Fruit fly (Drosophila melanogaster): ENCODE measurements around the gene Nna1.

Nna1 gene

DNA sequence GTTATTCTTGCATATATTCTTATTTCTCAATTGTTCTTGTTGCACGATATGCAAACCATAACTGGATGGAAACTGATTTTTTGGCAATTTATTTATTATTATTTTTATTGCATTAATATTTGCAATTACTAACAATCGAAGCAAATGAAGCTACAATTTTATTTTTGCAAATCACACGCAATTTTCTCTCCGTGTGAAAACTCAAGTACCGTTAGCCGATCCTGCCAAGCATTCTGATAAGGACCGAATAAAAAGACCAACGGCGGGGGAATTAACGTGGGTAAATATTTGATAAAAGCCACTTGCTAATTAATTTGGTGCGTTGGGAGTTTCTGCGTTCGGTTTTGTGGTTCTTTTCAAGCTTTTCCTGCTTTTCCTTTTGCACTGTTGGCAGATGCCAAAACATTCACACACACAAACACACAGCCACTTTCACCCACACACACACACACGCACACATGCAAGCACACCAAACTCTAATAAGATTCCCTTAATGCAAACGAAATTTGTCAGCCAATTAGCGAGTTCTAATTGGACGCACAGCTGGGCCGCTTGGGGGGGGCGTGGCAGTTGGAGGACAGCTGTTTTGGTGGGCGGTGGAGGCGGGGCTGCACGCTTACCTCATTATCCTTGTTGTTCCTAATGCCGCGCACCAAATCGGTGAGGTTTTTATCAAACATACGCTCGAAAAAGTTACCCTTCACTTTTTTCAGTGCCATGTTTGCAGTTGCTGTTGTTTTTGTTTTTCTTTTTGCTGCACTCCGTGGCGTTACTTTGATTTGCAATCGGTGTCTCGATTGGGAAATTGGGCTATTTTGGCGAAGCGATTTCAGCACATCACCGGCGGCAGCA is 43.5 kb downstream of the Nna1 start:
- TF ChIP-seq rgr (GFP tag; optimal IDR thresholded peaks at IDR 0.05) (no peak), OdsH (GFP tag; optimal IDR thresholded peaks at IDR 0.05) (no peak), usp (GFP tag; optimal IDR thresholded peaks at IDR 0.05) (no peak)

DNA sequence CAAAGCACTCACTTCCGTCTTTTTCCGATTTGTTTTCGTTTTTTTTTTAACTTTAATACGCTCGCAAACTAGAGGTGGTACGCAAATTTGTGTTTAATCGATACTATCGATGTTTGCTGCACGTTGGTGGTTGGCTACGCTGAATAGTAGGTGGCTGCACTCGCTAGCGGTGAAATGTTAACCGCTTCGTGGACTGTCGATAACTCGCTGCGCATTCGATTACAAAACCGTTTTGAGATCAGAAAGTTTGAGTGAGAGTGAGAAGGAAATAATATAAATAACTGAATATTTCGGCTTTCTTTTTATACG is 44.0 kb downstream of the Nna1 start, which contains the start of gene g:
g (minus strand) TSS at position 105 of the 309 bp plus-strand sequence.
- peak; percentile 3 for TF ChIP-seq jim (GFP tag; optimal IDR thresholded peaks at IDR 0.05)
- TF ChIP-seq Abd-B (GFP tag; optimal IDR thresholded peaks at IDR 0.05), result no peak
- TF ChIP-seq foxo (GFP tag; optimal IDR thresholded peaks at IDR 0.05), result no peak
- no peak for TF ChIP-seq lola (GFP tag; optimal IDR thresholded peaks at IDR 0.05)
- no peak for TF ChIP-seq Hr78 (GFP tag; optimal IDR thresholded peaks at IDR 0.05)
- no peak for TF ChIP-seq psq (GFP tag; optimal IDR thresholded peaks at IDR 0.05)
- peak; percentile 6 for TF ChIP-seq Jra (GFP tag; optimal IDR thresholded peaks at IDR 0.05)
- TF ChIP-seq CG9705 (GFP tag; optimal IDR thresholded peaks at IDR 0.05), result no peak
- no peak for TF ChIP-seq CrebA (GFP tag; optimal IDR thresholded peaks at IDR 0.05; ENCODE audit: borderline replicate concordance)
- no peak for TF ChIP-seq usp (GFP tag; optimal IDR thresholded peaks at IDR 0.05)
- TF ChIP-seq Rel (GFP tag; optimal IDR thresholded peaks at IDR 0.05), result no peak
- no peak for TF ChIP-seq Rel (tag; optimal IDR thresholded peaks at IDR 0.05)
- TF ChIP-seq Dif (GFP tag; optimal IDR thresholded peaks at IDR 0.05; ENCODE audit: partially characterized antibody), result no peak
- no peak for TF ChIP-seq dmrt93B (GFP tag; optimal IDR thresholded peaks at IDR 0.05)
- no peak for TF ChIP-seq OdsH (GFP tag; optimal IDR thresholded peaks at IDR 0.05)
- peak; percentile 13 for TF ChIP-seq Hnf4 (GFP tag; optimal IDR thresholded peaks at IDR 0.05)
- no peak for TF ChIP-seq h (GFP tag; optimal IDR thresholded peaks at IDR 0.05)
- TF ChIP-seq Dfd (GFP tag; optimal IDR thresholded peaks at IDR 0.05), result no peak
- peak; percentile 59 for TF ChIP-seq Myc (optimal IDR thresholded peaks at IDR 0.05)
- no peak for TF ChIP-seq rgr (GFP tag; optimal IDR thresholded peaks at IDR 0.05)

DNA sequence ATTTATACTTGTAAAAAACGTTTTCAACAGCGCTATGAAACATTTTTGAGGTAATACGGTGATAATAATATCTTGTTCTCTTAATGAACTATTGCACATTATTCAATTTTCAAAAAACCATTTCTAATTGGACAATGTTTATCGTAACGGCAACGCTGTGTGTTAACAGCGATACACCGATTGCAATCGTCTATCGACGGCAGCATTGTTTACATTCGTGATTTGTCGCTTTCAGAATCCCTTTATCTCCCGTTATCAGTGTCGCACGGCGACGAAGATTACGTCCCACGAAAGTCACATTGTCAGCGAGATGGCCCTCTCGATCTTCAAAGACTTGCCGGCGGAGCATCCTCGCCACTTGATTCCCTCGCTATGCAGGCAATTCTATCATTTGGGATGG is 45.8 kb downstream of the Nna1 start, which contains the start of gene CG11134:
CG11134 (plus strand) TSS at position 4 of the 400 bp plus-strand sequence.
- no peak for TF ChIP-seq usp (GFP tag; optimal IDR thresholded peaks at IDR 0.05)
- TF ChIP-seq Dif (GFP tag; optimal IDR thresholded peaks at IDR 0.05; ENCODE audit: partially characterized antibody), result no peak
- no peak for TF ChIP-seq Rel (GFP tag; optimal IDR thresholded peaks at IDR 0.05)
- TF ChIP-seq Rel (tag; optimal IDR thresholded peaks at IDR 0.05), result peak; percentile 5
- TF ChIP-seq rgr (GFP tag; optimal IDR thresholded peaks at IDR 0.05), result no peak

DNA sequence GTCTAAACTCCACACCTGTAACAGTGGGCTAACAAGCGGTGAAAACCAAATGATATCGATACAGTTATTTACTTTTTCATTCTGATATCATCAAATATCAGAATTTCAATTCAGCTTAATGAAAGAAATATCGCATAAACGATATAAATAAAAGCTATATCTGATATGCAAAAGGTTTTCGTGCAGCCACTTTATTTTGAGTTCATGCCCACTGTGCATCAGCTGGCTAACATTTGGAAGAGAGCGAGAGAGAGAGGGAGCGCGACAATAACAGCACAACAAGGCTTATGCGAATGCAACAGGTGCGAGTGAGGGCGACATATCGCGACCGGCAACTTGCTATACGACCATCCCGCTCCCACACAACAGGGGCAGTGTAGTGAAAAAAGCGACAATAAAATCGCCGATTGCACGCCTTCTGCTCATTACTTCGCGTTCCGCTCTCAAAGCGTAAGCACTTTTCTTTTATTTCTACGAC is 47.4 kb downstream of the Nna1 start, which contains the start of gene CG11151:
CG11151 (plus strand) TSS at position 334 of the 478 bp plus-strand sequence.
- TF ChIP-seq HLH106 (tag; optimal IDR thresholded peaks at IDR 0.05), result peak; percentile 96
- TF ChIP-seq dl (GFP tag; optimal IDR thresholded peaks at IDR 0.05; ENCODE audit: insufficient read depth in 1 of 2, partially characterized antibody in 2 of 2), result peak; percentile 7 to 62
- peak; percentile 93 for TF ChIP-seq CG32264 (GFP tag; optimal IDR thresholded peaks at IDR 0.05)
- peak; percentile 97 for TF ChIP-seq ey (GFP tag; optimal IDR thresholded peaks at IDR 0.05)
- no peak for TF ChIP-seq Vsx2 (GFP tag; optimal IDR thresholded peaks at IDR 0.05; ENCODE audit: partially characterized antibody)
- peak; percentile 91 for TF ChIP-seq Jra (GFP tag; optimal IDR thresholded peaks at IDR 0.05)
- no peak for TF ChIP-seq Hr78 (GFP tag; optimal IDR thresholded peaks at IDR 0.05)
- peak; percentile 97 for TF ChIP-seq Hnf4 (GFP tag; optimal IDR thresholded peaks at IDR 0.05)
- peak; percentile 98 for TF ChIP-seq rgr (GFP tag; optimal IDR thresholded peaks at IDR 0.05)
- no peak for TF ChIP-seq jim (GFP tag; optimal IDR thresholded peaks at IDR 0.05)
- TF ChIP-seq CG9705 (GFP tag; optimal IDR thresholded peaks at IDR 0.05), result peak; percentile 95
- peak; percentile 97 for TF ChIP-seq OdsH (GFP tag; optimal IDR thresholded peaks at IDR 0.05)
- peak; percentile 89 for TF ChIP-seq dmrt93B (GFP tag; optimal IDR thresholded peaks at IDR 0.05)
- TF ChIP-seq Sp1 (GFP tag; optimal IDR thresholded peaks at IDR 0.05), result peak; percentile 97
- no peak for TF ChIP-seq N (GFP tag; optimal IDR thresholded peaks at IDR 0.05)
- no peak for TF ChIP-seq lola (GFP tag; optimal IDR thresholded peaks at IDR 0.05)
- TF ChIP-seq Dif (GFP tag; optimal IDR thresholded peaks at IDR 0.05; ENCODE audit: partially characterized antibody), result peak; percentile 36
- peak; percentile 98 for TF ChIP-seq h (GFP tag; optimal IDR thresholded peaks at IDR 0.05)
- peak; percentile 94 for TF ChIP-seq tai (GFP tag; optimal IDR thresholded peaks at IDR 0.05)
- peak; percentile 93 for TF ChIP-seq psq (GFP tag; optimal IDR thresholded peaks at IDR 0.05)
- TF ChIP-seq sage (GFP tag; optimal IDR thresholded peaks at IDR 0.05), result peak; percentile 96
- peak; percentile 88 for TF ChIP-seq brk (GFP tag; optimal IDR thresholded peaks at IDR 0.05)
- no peak for TF ChIP-seq CrebA (GFP tag; optimal IDR thresholded peaks at IDR 0.05; ENCODE audit: borderline replicate concordance)
- no peak for TF ChIP-seq Myc (optimal IDR thresholded peaks at IDR 0.05)
- peak; percentile 99 for TF ChIP-seq fru (GFP tag; optimal IDR thresholded peaks at IDR 0.05)
- peak; percentile 39 for TF ChIP-seq Hr83 (GFP tag; optimal IDR thresholded peaks at IDR 0.05; ENCODE audit: poor library complexity, severe bottlenecking)
- TF ChIP-seq br (GFP tag; optimal IDR thresholded peaks at IDR 0.05), result peak; percentile 98
- no peak for TF ChIP-seq Abd-B (GFP tag; optimal IDR thresholded peaks at IDR 0.05)
- peak; percentile 98 for TF ChIP-seq woc (GFP tag; optimal IDR thresholded peaks at IDR 0.05)
- no peak for TF ChIP-seq Dfd (GFP tag; optimal IDR thresholded peaks at IDR 0.05)
- peak; percentile 93 to 98 for TF ChIP-seq foxo (GFP tag; optimal IDR thresholded peaks at IDR 0.05)
- no peak for TF ChIP-seq pan (optimal IDR thresholded peaks at IDR 0.05)
- peak; percentile 77 for TF ChIP-seq Rel (GFP tag; optimal IDR thresholded peaks at IDR 0.05)
- peak; percentile 78 for TF ChIP-seq Rel (tag; optimal IDR thresholded peaks at IDR 0.05)
- TF ChIP-seq Mio (GFP tag; optimal IDR thresholded peaks at IDR 0.05), result peak; percentile 82
- peak; percentile 83 for TF ChIP-seq dsf (GFP tag; optimal IDR thresholded peaks at IDR 0.05; ENCODE audit: borderline replicate concordance)
- TF ChIP-seq sv (GFP tag; optimal IDR thresholded peaks at IDR 0.05), result peak; percentile 90
- no peak for TF ChIP-seq usp (GFP tag; optimal IDR thresholded peaks at IDR 0.05)
